Fruit fly (Drosophila melanogaster) whole organism, embryonic: Measurements from ENCODE around the gene dpr20.

ENCODE experiments used
- Abd-B ChIP-seq: fragments of 200-800 bp; sonication (Bioruptor generic); optimal IDR thresholded peaks from 2 replicates; lab custom pipeline; 2018; ENCODE audit warnings: missing biosample characterization, mild to moderate bottlenecking, missing genetic modification characterization, moderate library complexity
- CG10209 ChIP-seq: fragments of 200-800 bp; sonication (Bioruptor generic); optimal IDR thresholded peaks from 3 replicates; lab custom pipeline; 2017; ENCODE audit warnings: missing biosample characterization, mild to moderate bottlenecking, missing genetic modification characterization, missing genetic modification reagents
- CG10267 ChIP-seq: fragments of 200-800 bp; sonication (Bioruptor generic); optimal IDR thresholded peaks from 2 replicates; lab custom pipeline; 2018; ENCODE audit warnings: missing biosample characterization, mild to moderate bottlenecking, missing genetic modification characterization, moderate library complexity
- CG11093 ChIP-seq: fragments of 200-800 bp; sonication (Bioruptor generic); IDR thresholded peaks from 3 replicates; pipeline ENCODE4 v1.3.6; 2022; ENCODE audit warnings: missing biosample characterization, missing genetic modification characterization
- CG11247 ChIP-seq: fragments of 200-800 bp; sonication (Bioruptor generic); IDR thresholded peaks from 2 replicates; pipeline ENCODE4 v1.3.6; 2022; ENCODE audit warnings: missing biosample characterization, missing genetic modification characterization
- CG12942 ChIP-seq: fragments of 200-800 bp; sonication (Bioruptor generic); optimal IDR thresholded peaks from 3 replicates; lab custom pipeline; 2016; ENCODE audit warnings: missing biosample characterization, missing genetic modification characterization
- CG13123 ChIP-seq: fragments of 200-800 bp; sonication (Bioruptor generic); optimal IDR thresholded peaks from 2 replicates; lab custom pipeline; 2016; ENCODE audit warnings: missing biosample characterization, missing genetic modification characterization
- CG13287 ChIP-seq: fragments of 200-800 bp; sonication (Bioruptor generic); IDR thresholded peaks from 2 replicates; pipeline ENCODE4 v1.3.6; 2022; ENCODE audit warnings: missing biosample characterization, missing genetic modification characterization; ENCODE audit not compliant: partially characterized antibody
- CG13775 ChIP-seq: fragments of 200-800 bp; sonication (Bioruptor generic); optimal IDR thresholded peaks from 3 replicates; lab custom pipeline; 2017; ENCODE audit warnings: missing biosample characterization, mild to moderate bottlenecking, missing genetic modification characterization
- CG13894 ChIP-seq: fragments of 200-800 bp; sonication (Bioruptor generic); optimal IDR thresholded peaks from 3 replicates; lab custom pipeline; 2018; ENCODE audit warnings: missing biosample characterization, mild to moderate bottlenecking, missing genetic modification characterization, moderate library complexity
- CG14050 ChIP-seq: fragments of 200-800 bp; sonication (Bioruptor generic); IDR thresholded peaks from 3 replicates; pipeline ENCODE4 v1.3.6; 2022; ENCODE audit warnings: missing biosample characterization, missing genetic modification characterization
- CG14860 ChIP-seq: fragments of 200-800 bp; sonication (Bioruptor generic); IDR thresholded peaks from 3 replicates; pipeline ENCODE4 v1.3.6; 2022; ENCODE audit warnings: missing biosample characterization, missing genetic modification characterization; ENCODE audit not compliant: partially characterized antibody
- CG1832 ChIP-seq: fragments of 200-800 bp; sonication (Bioruptor generic); optimal IDR thresholded peaks from 2 replicates; lab custom pipeline; 2017; ENCODE audit warnings: missing biosample characterization, mild to moderate bottlenecking, missing genetic modification characterization, inconsistent platforms
- CG31441 ChIP-seq: fragments of 200-800 bp; sonication (Bioruptor generic); IDR thresholded peaks from 2 replicates; pipeline ENCODE4 v1.3.6; 2022; ENCODE audit warnings: missing biosample characterization, missing genetic modification characterization
- CG6272 ChIP-seq: fragments of 200-800 bp; sonication (Bioruptor generic); IDR thresholded peaks from 2 replicates; pipeline ENCODE4 v1.3.6; 2022; ENCODE audit warnings: missing biosample characterization, missing genetic modification characterization
- CG7556 ChIP-seq: fragments of 200-800 bp; sonication (Bioruptor generic); optimal IDR thresholded peaks from 2 replicates; lab custom pipeline; 2017; ENCODE audit warnings: missing biosample characterization, mild to moderate bottlenecking, missing genetic modification characterization
- CG9215 ChIP-seq: fragments of 200-800 bp; sonication (Bioruptor generic); IDR thresholded peaks from 2 replicates; pipeline ENCODE4 v1.3.6; 2022; ENCODE audit warnings: missing biosample characterization, missing genetic modification characterization
- CG9797 ChIP-seq: fragments of 200-800 bp; sonication (Bioruptor generic); optimal IDR thresholded peaks from 3 replicates; lab custom pipeline; 2018; ENCODE audit warnings: missing biosample characterization, mild to moderate bottlenecking, missing genetic modification characterization
- CTCF ChIP-seq: fragments of 200-800 bp; sonication (Bioruptor generic); optimal IDR thresholded peaks from 2 replicates; lab custom pipeline; 2017; ENCODE audit warnings: missing biosample characterization, mild to moderate bottlenecking, missing genetic modification characterization, moderate library complexity
- Dad ChIP-seq: fragments of 200-800 bp; sonication (Bioruptor generic); optimal IDR thresholded peaks from 3 replicates; lab custom pipeline; 2016; ENCODE audit warnings: missing biosample characterization, missing genetic modification characterization
- HLH4C ChIP-seq: fragments of 200-800 bp; sonication (Bioruptor generic); IDR thresholded peaks from 3 replicates; pipeline ENCODE4 v1.3.6; 2022; ENCODE audit warnings: missing biosample characterization, missing genetic modification characterization; ENCODE audit not compliant: partially characterized antibody
- Hr3 ChIP-seq: fragments of 200-800 bp; sonication (Bioruptor generic); optimal IDR thresholded peaks from 3 replicates; lab custom pipeline; 2016; ENCODE audit warnings: missing biosample characterization, missing genetic modification characterization
- Lim3 ChIP-seq: fragments of 200-800 bp; sonication (Bioruptor generic); IDR thresholded peaks from 2 replicates; pipeline ENCODE4 v1.3.6; 2022; ENCODE audit warnings: missing biosample characterization, missing genetic modification characterization
- Meics ChIP-seq: fragments of 200-800 bp; sonication (Bioruptor generic); optimal IDR thresholded peaks from 2 replicates; lab custom pipeline; 2017; ENCODE audit warnings: missing biosample characterization, mild to moderate bottlenecking, missing genetic modification characterization
- Myb ChIP-seq: fragments of 200-800 bp; sonication (Bioruptor generic); optimal IDR thresholded peaks from 2 replicates; lab custom pipeline; 2016; ENCODE audit warnings: missing biosample characterization, missing genetic modification characterization
- Sin3A ChIP-seq: fragments of >200 bp; optimal IDR thresholded peaks from 2 replicates; lab custom pipeline; 2018
- YL-1 ChIP-seq: fragments of 200-800 bp; sonication (Bioruptor generic); optimal IDR thresholded peaks from 3 replicates; lab custom pipeline; 2017; ENCODE audit warnings: missing biosample characterization, mild to moderate bottlenecking, missing genetic modification characterization
- ab ChIP-seq: fragments of 200-800 bp; sonication (Bioruptor generic); optimal IDR thresholded peaks from 2 replicates; lab custom pipeline; 2016; ENCODE audit warnings: missing biosample characterization, missing genetic modification characterization
- ara ChIP-seq: fragments of 200-800 bp; sonication (Bioruptor generic); IDR thresholded peaks from 2 replicates; pipeline ENCODE4 v1.3.6; 2022; ENCODE audit warnings: missing biosample characterization, missing genetic modification characterization
- ash1 ChIP-seq: fragments of 200-800 bp; sonication (Bioruptor generic); optimal IDR thresholded peaks from 2 replicates; lab custom pipeline; 2018; ENCODE audit warnings: missing biosample characterization, mild to moderate bottlenecking, missing genetic modification characterization
- bbx ChIP-seq: fragments of 200-800 bp; sonication (Bioruptor generic); IDR thresholded peaks from 2 replicates; pipeline ENCODE4 v1.3.6; 2022; ENCODE audit warnings: missing biosample characterization, missing genetic modification characterization; ENCODE audit not compliant: partially characterized antibody
- br ChIP-seq: fragments of >200 bp; optimal IDR thresholded peaks from 2 replicates; lab custom pipeline; 2017
- cas ChIP-seq: fragments of 200-800 bp; sonication (Bioruptor generic); IDR thresholded peaks from 2 replicates; pipeline ENCODE4 v1.3.6; 2022; ENCODE audit warnings: missing biosample characterization, missing genetic modification characterization
- emc ChIP-seq: fragments of 200-800 bp; sonication (Bioruptor generic); optimal IDR thresholded peaks from 2 replicates; lab custom pipeline; 2016; ENCODE audit warnings: missing biosample characterization, missing genetic modification characterization
- grn ChIP-seq: fragments of 200-800 bp; sonication (Bioruptor generic); optimal IDR thresholded peaks from 3 replicates; lab custom pipeline; 2017; ENCODE audit warnings: missing biosample characterization, missing genetic modification characterization
- her ChIP-seq: fragments of 200-800 bp; sonication (Bioruptor generic); optimal IDR thresholded peaks from 2 replicates; lab custom pipeline; 2016; ENCODE audit warnings: missing biosample characterization, missing genetic modification characterization
- jigr1 ChIP-seq: fragments of 200-800 bp; sonication (Bioruptor generic); IDR thresholded peaks from 3 replicates; pipeline ENCODE4 v1.3.6; 2022; ENCODE audit warnings: missing biosample characterization, missing genetic modification characterization
- lmd ChIP-seq: fragments of 200-800 bp; sonication (Bioruptor generic); IDR thresholded peaks from 2 replicates; pipeline ENCODE4 v1.3.6; 2022; ENCODE audit warnings: missing biosample characterization, missing genetic modification characterization
- luna ChIP-seq: fragments of 200-800 bp; sonication (Bioruptor generic); optimal IDR thresholded peaks from 2 replicates; lab custom pipeline; 2016; ENCODE audit warnings: missing biosample characterization, missing genetic modification characterization
- org-1 ChIP-seq: fragments of 200-800 bp; sonication (Bioruptor generic); optimal IDR thresholded peaks from 2 replicates; lab custom pipeline; 2017; ENCODE audit warnings: missing biosample characterization, missing genetic modification characterization
- pnt ChIP-seq: fragments of 200-800 bp; sonication (Bioruptor generic); optimal IDR thresholded peaks from 3 replicates; lab custom pipeline; 2016; ENCODE audit warnings: missing biosample characterization, missing genetic modification characterization
- pzg ChIP-seq: fragments of 200-800 bp; sonication (Bioruptor generic); optimal IDR thresholded peaks from 3 replicates; lab custom pipeline; 2018; ENCODE audit warnings: missing biosample characterization, mild to moderate bottlenecking, missing genetic modification characterization, moderate library complexity
- repo ChIP-seq: fragments of 200-800 bp; sonication (Bioruptor generic); optimal IDR thresholded peaks from 2 replicates; lab custom pipeline; 2016; ENCODE audit warnings: missing biosample characterization, missing genetic modification characterization
- sd ChIP-seq: fragments of 200-800 bp; sonication (Bioruptor generic); optimal IDR thresholded peaks from 3 replicates; lab custom pipeline; 2018; ENCODE audit warnings: missing biosample characterization, mild to moderate bottlenecking, missing genetic modification characterization, moderate library complexity
- sens-2 ChIP-seq: fragments of 200-800 bp; sonication (Bioruptor generic); IDR thresholded peaks from 2 replicates; pipeline ENCODE4 v1.3.6; 2022; ENCODE audit warnings: missing biosample characterization, missing genetic modification characterization
- tin ChIP-seq: fragments of 200-800 bp; sonication (Bioruptor generic); optimal IDR thresholded peaks from 3 replicates; lab custom pipeline; 2016; ENCODE audit warnings: missing biosample characterization, missing genetic modification characterization
- tio ChIP-seq: fragments of 200-800 bp; sonication (Bioruptor generic); optimal IDR thresholded peaks from 2 replicates; lab custom pipeline; 2017; ENCODE audit warnings: missing biosample characterization, missing genetic modification characterization, inconsistent platforms
- usp ChIP-seq: fragments of >200 bp; optimal IDR thresholded peaks from 2 replicates; lab custom pipeline; 2017; ENCODE audit warnings: missing biosample characterization, missing genetic modification characterization

dpr20 gene

DNA sequence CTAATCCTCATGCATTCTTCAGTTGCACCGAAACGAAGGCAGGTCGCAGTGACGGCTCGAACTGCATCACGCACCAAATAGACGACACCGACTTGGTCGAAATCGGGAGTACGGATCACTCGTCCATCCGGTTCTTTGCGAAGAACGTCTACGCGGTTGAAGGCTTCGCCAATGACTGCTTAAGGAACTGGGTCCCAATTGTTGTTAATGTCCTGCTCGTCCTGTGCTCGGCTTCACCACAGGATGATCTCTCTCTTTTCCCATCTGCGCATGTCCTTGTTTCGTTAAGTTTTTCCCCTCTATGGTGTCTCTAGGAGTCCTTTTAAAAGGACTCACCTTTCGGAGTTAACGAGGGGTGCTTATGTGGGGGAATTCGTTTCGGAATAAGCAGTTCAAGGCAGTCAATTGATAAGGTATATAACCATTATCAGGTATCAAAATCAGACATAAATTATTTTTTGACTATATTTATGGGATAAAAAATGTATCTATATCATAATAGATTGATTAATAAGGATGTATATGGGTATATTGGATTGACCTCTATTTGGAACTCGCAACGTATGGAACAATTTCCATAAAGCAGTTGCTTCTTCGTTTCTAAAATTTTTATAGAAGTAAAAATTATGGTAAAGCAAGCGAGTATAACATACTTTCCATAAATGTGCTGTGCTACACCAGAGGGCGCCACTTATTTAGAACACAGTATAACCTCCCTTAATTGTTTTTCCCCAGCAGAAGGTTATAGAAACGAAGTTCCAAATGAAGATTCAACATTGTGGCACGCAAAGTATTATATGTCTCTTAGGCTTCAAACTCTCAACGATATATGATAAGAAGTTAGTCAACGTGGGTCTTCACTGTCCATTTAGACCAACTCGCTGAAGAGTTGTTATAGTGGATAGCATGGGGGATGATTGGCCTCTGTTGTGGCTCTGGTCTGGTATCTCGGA, at the start of gene dpr20 (continued):
- TF ChIP-seq CG11247, result peak; percentile 87
- TF ChIP-seq ash1 (GFP tag; lab: Kevin White, UChicago), result peak; percentile 49
- TF ChIP-seq CTCF (GFP tag; lab: Kevin White, UChicago), result peak; percentile 90

DNA sequence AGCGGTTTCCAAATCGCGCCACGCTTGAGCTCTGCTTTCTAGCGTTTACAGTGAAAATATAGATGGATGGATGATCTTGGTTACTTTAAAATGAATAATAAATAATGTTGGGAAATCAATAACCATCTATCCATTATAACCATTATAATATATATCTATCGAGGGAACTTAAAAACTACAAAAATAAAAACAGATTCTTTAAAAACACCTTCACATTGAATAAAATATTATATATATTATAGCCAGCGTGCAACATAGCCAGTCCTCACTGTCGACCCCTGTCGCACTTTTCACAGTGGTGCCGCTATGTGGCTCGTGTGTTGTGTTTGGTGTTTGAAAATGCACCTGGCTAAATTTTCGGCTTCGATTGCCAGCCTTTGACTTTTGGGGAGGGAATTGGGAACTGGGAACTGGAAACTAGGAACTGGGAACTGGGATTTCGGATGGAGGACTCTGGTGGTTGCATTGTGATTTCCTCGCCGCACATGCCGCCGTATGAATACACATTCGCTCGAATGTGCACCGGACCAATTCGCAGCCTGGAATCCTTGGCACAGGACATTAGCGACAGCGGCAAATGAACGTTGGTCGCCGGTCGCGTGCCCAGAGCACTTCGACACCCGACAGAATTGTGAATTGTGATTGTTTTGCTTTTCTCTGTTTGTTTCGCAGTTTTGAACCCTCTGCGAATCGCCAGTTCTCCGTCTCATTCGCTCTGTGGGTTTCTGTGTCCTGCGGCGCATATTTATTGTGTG, 48.1 kb upstream of the dpr20 start:
- TF ChIP-seq lmd (GFP tag; lab: Robert Waterston, UW) (peak; percentile 22; the same call in 1 of the 2 replicates), usp (GFP tag; lab: Kevin White, UChicago) (no peak), ab (GFP tag; lab: Kevin White, UChicago) (no peak), pzg (GFP tag; lab: Kevin White, UChicago) (no peak), org-1 (GFP tag; lab: Kevin White, UChicago) (no peak), CG11093 (GFP tag; lab: Robert Waterston, UW) (no peak), CG13894 (tag; lab: Kevin White, UChicago) (no peak), br (lab: Kevin White, UChicago) (no peak), ara (GFP tag; lab: Robert Waterston, UW) (peak; percentile 51; the same call in 1 of the 2 replicates), cas (GFP tag; lab: Robert Waterston, UW) (no peak), CG13775 (peak; percentile 46), luna (no peak), CG13123 (no peak), bbx (GFP tag; lab: Robert Waterston, UW) (no peak), her (no peak), jigr1 (GFP tag; lab: Robert Waterston, UW) (no peak), HLH4C (GFP tag; lab: Robert Waterston, UW) (no peak), CG12942 (no peak), Lim3 (GFP tag; lab: Robert Waterston, UW) (no peak), CG31441 (GFP tag; lab: Robert Waterston, UW) (peak; percentile 31; the same call in 1 of the 2 replicates), tin (GFP tag; lab: Kevin White, UChicago) (peak; percentile 59), CG10209 (no peak), CG11247 (no peak), grn (GFP tag; lab: Kevin White, UChicago) (no peak), Abd-B (GFP tag; lab: Kevin White, UChicago) (peak; percentile 4), Sin3A (lab: Kevin White, UChicago) (no peak), pnt (no peak), Dad (GFP tag; lab: Kevin White, UChicago) (no peak), emc (no peak), CG14860 (GFP tag; lab: Robert Waterston, UW) (no peak), repo (GFP tag; lab: Kevin White, UChicago) (no peak), sd (no peak), Myb (GFP tag; lab: Kevin White, UChicago) (no peak), CG6272 (GFP tag; lab: Robert Waterston, UW) (no peak), CG13287 (no peak), CG1832 (GFP tag; lab: Kevin White, UChicago) (no peak), CG10267 (tag; lab: Kevin White, UChicago) (peak; percentile 59), sens-2 (GFP tag; lab: Robert Waterston, UW) (no peak), CG9215 (GFP tag; lab: Robert Waterston, UW) (no peak), YL-1 (GFP tag; lab: Kevin White, UChicago) (no peak), Hr3 (GFP tag; lab: Kevin White, UChicago) (peak; percentile 1), CG7556 (GFP tag; lab: Kevin White, UChicago) (peak; percentile 16), CG14050 (GFP tag; lab: Robert Waterston, UW) (no peak), tio (no peak), Meics (GFP tag; lab: Kevin White, UChicago) (no peak), CG9797 (GFP tag; lab: Kevin White, UChicago) (no peak)
